Fruit fly (Drosophila melanogaster) whole organism, wandering third instar larva: ENCODE results near the gene N.

Source experiments
- Abd-B ChIP-seq: fragments of >200 bp; optimal IDR thresholded peaks from 2 replicates; lab custom pipeline; 2017; ENCODE audit warnings: missing biosample characterization, missing genetic modification characterization
- foxo ChIP-seq, 2 experiments: fragments of 200-800 bp; sonication (Bioruptor generic); optimal IDR thresholded peaks; 2 replicates in 1 of 2; 3 replicates in 1 of 2; lab custom pipeline; 2016 to 2017; ENCODE audit warnings: missing biosample characterization in 2 of 2, missing genetic modification characterization in 2 of 2

- TF ChIP-seq Abd-B (GFP tag; lab: Kevin White, UChicago) (no peak), foxo (GFP tag; optimal IDR thresholded peaks at IDR 0.05; lab: Kevin White, UChicago) (no peak)
These were observed 54.5 kb downstream of the N start for dm6 chrX:3189155-3189554.
